Worm (Caenorhabditis elegans) whole organism, L3 larva: ENCODE data around the gene ndub-8.

Source experiments
- aly-2 ChIP-seq: fragments of 150-350 bp; optimal IDR thresholded peaks from 2 replicates; lab custom pipeline; 2014; ENCODE audit warnings: missing biosample characterization, missing genetic modification characterization
- daf-12 ChIP-seq: fragments of 150-350 bp; optimal IDR thresholded peaks from 2 replicates; lab custom pipeline; 2014; ENCODE audit warnings: missing biosample characterization, missing genetic modification reagents, missing genetic modification characterization
- egl-27 ChIP-seq: sonication (generic microtip); optimal IDR thresholded peaks from 4 replicates; lab custom pipeline; 2017; ENCODE audit warnings: missing biosample characterization, missing genetic modification reagents, missing genetic modification characterization
- nhr-237 ChIP-seq: fragments of 150-350 bp; optimal IDR thresholded peaks from 2 replicates; lab custom pipeline; 2014; ENCODE audit warnings: missing biosample characterization, missing genetic modification characterization
- nhr-43 ChIP-seq: sonication (generic microtip); optimal IDR thresholded peaks from 2 replicates; lab custom pipeline; 2016; ENCODE audit warnings: mild to moderate bottlenecking, missing genetic modification characterization, missing compliant biosample characterization; ENCODE audit not compliant: poor library complexity, severe bottlenecking
- pha-4 ChIP-seq: fragments of 150-350 bp; optimal IDR thresholded peaks from 2 replicates; lab custom pipeline; 2014; ENCODE audit warnings: missing biosample characterization, missing genetic modification reagents, missing genetic modification characterization
- sea-2 ChIP-seq: fragments of 150-350 bp; sonication (generic microtip); optimal IDR thresholded peaks from 4 replicates; lab custom pipeline; 2014; ENCODE audit warnings: missing biosample characterization, missing genetic modification reagents, missing genetic modification characterization
- ztf-11 ChIP-seq: fragments of 150-350 bp; optimal IDR thresholded peaks from 2 replicates; lab custom pipeline; 2014; ENCODE audit warnings: missing biosample characterization, missing genetic modification characterization

- no peak for TF ChIP-seq daf-12
- no peak for TF ChIP-seq nhr-43 (tag; lab: Kevin White, UChicago)
- no peak for TF ChIP-seq ztf-11 (tag; lab: Kevin White, UChicago)
- TF ChIP-seq nhr-237, result no peak
- TF ChIP-seq egl-27 (tag; lab: Kevin White, UChicago), result no peak
- no peak for TF ChIP-seq sea-2
- TF ChIP-seq pha-4 (tag; lab: Kevin White, UChicago), result peak; percentile 99
- no peak for TF ChIP-seq aly-2 (tag; lab: Kevin White, UChicago)
Observed at ce11 chrII:13872191-13872889, at the start of gene ndub-8, which contains the start of gene cup-14.
